Worm (Caenorhabditis elegans) whole organism, L4 larva: ENCODE measurements around the gene F18A12.7.

Experiments
- F44E2.7 ChIP-seq: fragments of 200-800 bp; sonication (Bioruptor generic); IDR thresholded peaks from 2 replicates; pipeline ENCODE4 v2.1.2; 2022; ENCODE audit warnings: missing genetic modification characterization, missing compliant biosample characterization
- dmd-6 ChIP-seq: fragments of 200-800 bp; sonication (Bioruptor generic); IDR thresholded peaks from 2 replicates; pipeline ENCODE4 v1.3.6; 2022; ENCODE audit warnings: missing genetic modification reagents, missing genetic modification characterization, missing compliant biosample characterization
- fkh-10 ChIP-seq: fragments of 150-350 bp; optimal IDR thresholded peaks from 2 replicates; lab custom pipeline; 2014; ENCODE audit warnings: missing biosample characterization, missing genetic modification reagents, missing genetic modification characterization
- php-3 ChIP-seq: fragments of 200-800 bp; sonication (Bioruptor generic); IDR thresholded peaks from 2 replicates; pipeline ENCODE4 v1.3.6; 2022; ENCODE audit warnings: missing genetic modification reagents, missing genetic modification characterization, missing compliant biosample characterization
- unc-39 ChIP-seq: sonication (generic microtip); optimal IDR thresholded peaks from 2 replicates; lab custom pipeline; 2017; ENCODE audit warnings: missing biosample characterization, missing genetic modification characterization

DNA sequence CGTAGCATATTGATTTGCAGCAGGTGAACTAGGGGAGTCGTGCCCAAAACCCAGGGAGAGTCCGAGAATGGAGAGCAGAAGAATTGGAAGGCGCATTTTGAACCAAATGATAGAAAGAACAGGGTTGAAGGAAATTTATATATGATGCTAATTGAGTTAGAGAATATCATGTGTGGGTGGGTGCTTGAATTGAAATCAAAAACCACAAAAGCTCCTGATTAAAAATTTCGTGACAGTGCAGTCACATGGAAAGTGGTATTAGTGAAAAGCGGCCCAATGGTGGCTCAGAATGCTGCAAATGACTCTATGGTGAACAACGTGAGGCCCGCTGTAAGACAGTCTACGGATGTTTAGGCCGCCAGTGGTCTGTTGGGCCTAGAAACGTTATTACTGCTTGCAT lies 47.3 kb upstream of the F18A12.7 start, which contains the start of gene C16C8.8:
- TF ChIP-seq dmd-6 (GFP tag; lab: Robert Waterston, UW) (no peak), F44E2.7 (GFP tag; lab: Robert Waterston, UW) (no peak), php-3 (GFP tag; lab: Robert Waterston, UW) (no peak), fkh-10 (no peak), unc-39 (tag; lab: Kevin White, UChicago) (no peak)
